Worm (Caenorhabditis elegans): ENCODE data around the gene W02H5.2.

W02H5.2 gene

DNA sequence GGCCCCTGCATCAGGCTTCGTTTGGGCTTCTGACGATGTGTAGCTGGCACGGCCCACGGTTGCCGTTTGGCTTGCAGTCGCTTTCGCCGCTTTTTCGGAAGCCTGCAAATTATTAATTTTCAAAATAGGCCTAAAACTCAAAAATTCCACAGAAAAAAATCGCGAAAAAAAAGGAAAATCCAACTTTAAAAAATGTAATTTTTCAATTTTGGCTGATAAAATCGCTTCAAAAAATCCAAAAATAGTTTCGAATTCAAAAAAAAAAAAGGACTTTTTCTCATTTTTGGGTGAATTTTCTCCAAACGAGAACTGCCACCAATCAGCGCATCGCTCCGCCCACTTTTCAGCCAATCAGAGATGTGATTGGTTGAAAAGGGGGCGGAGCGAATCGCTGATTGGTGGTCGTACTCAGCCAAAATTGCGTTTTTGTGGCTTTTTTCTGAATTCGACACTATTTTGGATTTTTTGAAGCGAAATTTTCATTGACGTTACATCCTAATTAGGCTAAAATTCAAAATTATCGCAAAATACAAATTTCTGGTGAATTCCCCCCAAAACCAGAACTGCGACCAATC lies 8.2 kb downstream of the W02H5.2 start:
- peak; percentile 79 for TF ChIP-seq nfya-1 (tag; optimal IDR thresholded peaks at IDR 0.05)
- TF ChIP-seq pros-1 (tag; optimal IDR thresholded peaks at IDR 0.05) = no peak

DNA sequence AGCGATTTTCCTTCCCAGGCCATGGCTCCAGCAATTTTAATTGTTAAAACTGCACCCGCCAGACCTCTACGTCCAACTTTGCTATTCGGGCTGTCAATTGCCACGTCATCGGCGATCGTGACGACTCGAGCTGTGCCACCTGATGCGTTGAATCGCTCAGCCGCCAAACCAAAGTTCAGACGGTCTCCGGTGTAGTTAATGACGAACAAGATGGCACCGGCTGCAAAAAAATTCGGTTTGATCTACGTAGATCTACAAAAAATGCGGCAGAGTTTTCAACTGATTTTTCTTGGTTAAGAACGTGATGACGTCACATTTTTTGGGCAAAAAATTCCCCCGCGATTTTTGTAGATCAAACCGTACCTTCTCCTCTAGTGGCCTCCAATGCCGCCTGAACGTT lies 11.8 kb downstream of the W02H5.2 start:
- TF ChIP-seq lim-6 (tag; optimal IDR thresholded peaks at IDR 0.05) (no peak), ceh-9 (tag; optimal IDR thresholded peaks at IDR 0.05) (no peak), unc-3 (GFP tag; conservative IDR thresholded peaks at IDR 0.05) (no peak), unc-3 (tag; optimal IDR thresholded peaks at IDR 0.05) (no peak), K02D7.2 (tag; optimal IDR thresholded peaks at IDR 0.05) (no peak), zip-5 (tag; optimal IDR thresholded peaks at IDR 0.05) (no peak), ceh-19 (GFP tag; optimal IDR thresholded peaks at IDR 0.05) (no peak), hlh-13 (GFP tag; optimal IDR thresholded peaks at IDR 0.05) (no peak), pat-9 (tag; optimal IDR thresholded peaks at IDR 0.05) (no peak), che-1 (tag; optimal IDR thresholded peaks at IDR 0.05) (no peak), hlh-30 (tag; optimal IDR thresholded peaks at IDR 0.05; ENCODE audit: insufficient read depth) (no peak)

ce11 chrV:2652557-2653133 lies 13.5 kb downstream of the W02H5.2 start, which contains the start of the genes W02H5.8 and angl-1:
Gene W02H5.8, minus strand, starts transcription at chrV:2652657.
Gene angl-1, plus strand, starts transcription at chrV:2653083.
- TF ChIP-seq tbx-2 (tag; optimal IDR thresholded peaks at IDR 0.05) (no peak), gmeb-2 (tag; optimal IDR thresholded peaks at IDR 0.05) (no peak), ref-2 (tag; optimal IDR thresholded peaks at IDR 0.05) (no peak), nhr-11 (tag; optimal IDR thresholded peaks at IDR 0.05) (no peak), fax-1 (tag; optimal IDR thresholded peaks at IDR 0.05) (no peak), zip-5 (tag; optimal IDR thresholded peaks at IDR 0.05) (no peak), unc-86 (tag; optimal IDR thresholded peaks at IDR 0.05) (no peak), ahr-1 (tag; optimal IDR thresholded peaks at IDR 0.05) (no peak), lim-6 (tag; optimal IDR thresholded peaks at IDR 0.05) (no peak), nhr-232 (tag; optimal IDR thresholded peaks at IDR 0.05) (no peak), madf-2 (tag; optimal IDR thresholded peaks at IDR 0.05) (no peak), ceh-9 (tag; optimal IDR thresholded peaks at IDR 0.05) (no peak), ceh-18 (tag; optimal IDR thresholded peaks at IDR 0.05) (no peak), Y22D7AL.16 (tag; optimal IDR thresholded peaks at IDR 0.05) (no peak), rnt-1 (tag; optimal IDR thresholded peaks at IDR 0.05) (no peak), pag-3 (tag; optimal IDR thresholded peaks at IDR 0.05; ENCODE audit: borderline replicate concordance) (no peak), ztf-16 (tag; optimal IDR thresholded peaks at IDR 0.05) (no peak), unc-3 (GFP tag; conservative IDR thresholded peaks at IDR 0.05) (no peak), unc-3 (tag; optimal IDR thresholded peaks at IDR 0.05) (no peak), unc-55 (GFP tag; optimal IDR thresholded peaks at IDR 0.05) (no peak)

- TF ChIP-seq ceh-24 (tag; optimal IDR thresholded peaks at IDR 0.05) (no peak), madf-2 (tag; optimal IDR thresholded peaks at IDR 0.05) (no peak), K02D7.2 (tag; optimal IDR thresholded peaks at IDR 0.05) (no peak)
These were observed 17.0 kb downstream of the W02H5.2 start for ce11 chrV:2656159-2656558.

DNA sequence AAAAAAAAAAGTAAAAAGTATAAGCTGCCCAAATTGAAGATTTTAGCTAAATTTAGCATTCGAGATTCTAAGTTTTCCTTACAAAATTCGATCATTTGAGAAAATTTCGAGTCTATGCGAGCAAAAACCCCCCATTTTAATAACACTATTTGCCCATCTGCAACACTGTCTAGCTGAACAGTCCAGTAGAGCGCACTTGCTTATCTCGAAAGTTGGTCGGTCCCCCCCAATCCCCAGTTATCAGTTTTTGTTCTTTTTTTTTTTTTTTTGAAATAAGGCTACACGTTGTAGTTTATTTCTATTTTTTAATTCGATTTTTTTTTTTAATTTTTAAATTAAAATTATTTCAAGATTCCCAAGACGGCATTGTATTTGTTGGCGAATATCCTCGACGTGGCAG lies 18.5 kb downstream of the W02H5.2 start:
- TF ChIP-seq unc-86 (tag; optimal IDR thresholded peaks at IDR 0.05) (no peak), fkh-6 (tag; optimal IDR thresholded peaks at IDR 0.05) (no peak), lin-11 (tag; optimal IDR thresholded peaks at IDR 0.05) (no peak), che-1 (tag; optimal IDR thresholded peaks at IDR 0.05) (no peak), unc-55 (GFP tag; optimal IDR thresholded peaks at IDR 0.05) (no peak), nfya-1 (tag; optimal IDR thresholded peaks at IDR 0.05) (no peak), sox-2 (GFP tag; IDR thresholded peaks at IDR 0.05) (no peak), hlh-13 (GFP tag; optimal IDR thresholded peaks at IDR 0.05) (no peak), tbx-7 (tag; optimal IDR thresholded peaks at IDR 0.05) (no peak), gmeb-2 (tag; optimal IDR thresholded peaks at IDR 0.05) (no peak), nhr-232 (tag; optimal IDR thresholded peaks at IDR 0.05) (no peak), ceh-34 (tag; optimal IDR thresholded peaks at IDR 0.05) (no peak), sdc-2 (tag; optimal IDR thresholded peaks at IDR 0.05) (no peak), T23F11.4 (GFP tag; optimal IDR thresholded peaks at IDR 0.05) (no peak), unc-42 (tag; optimal IDR thresholded peaks at IDR 0.05) (no peak), elt-4 (tag; optimal IDR thresholded peaks at IDR 0.05) (no peak)
